Worm (Caenorhabditis elegans) whole organism, young adult: ENCODE results near the gene F01F1.2.

ENCODE experiments used
- Y67H2A.10 ChIP-seq: fragments of 200-800 bp; sonication (Bioruptor generic); conservative IDR thresholded peaks from 2 replicates; pipeline ENCODE4 v1.3.6; 2022; ENCODE audit warnings: missing genetic modification reagents, missing genetic modification characterization, missing compliant biosample characterization
- attf-3 ChIP-seq: fragments of 200-800 bp; sonication (Bioruptor generic); conservative IDR thresholded peaks from 2 replicates; pipeline ENCODE4 v1.3.6; 2022; ENCODE audit warnings: missing genetic modification reagents, missing genetic modification characterization, missing compliant biosample characterization
- hmg-1.2 ChIP-seq: fragments of 200-800 bp; sonication (Bioruptor generic); IDR thresholded peaks from 2 replicates; pipeline ENCODE4 v1.3.6; 2022; ENCODE audit warnings: missing genetic modification reagents, missing genetic modification characterization, missing compliant biosample characterization
- lin-35 ChIP-seq, 3 experiments: fragments of 150-350 bp in 2 of 3; sonication (generic microtip) in 1 of 3; optimal IDR thresholded peaks; 2 replicates each; lab custom pipeline; 2014 to 2018; ENCODE audit warnings: missing biosample characterization in 3 of 3, missing genetic modification characterization in 3 of 3, missing genetic modification reagents in 3 of 3

DNA sequence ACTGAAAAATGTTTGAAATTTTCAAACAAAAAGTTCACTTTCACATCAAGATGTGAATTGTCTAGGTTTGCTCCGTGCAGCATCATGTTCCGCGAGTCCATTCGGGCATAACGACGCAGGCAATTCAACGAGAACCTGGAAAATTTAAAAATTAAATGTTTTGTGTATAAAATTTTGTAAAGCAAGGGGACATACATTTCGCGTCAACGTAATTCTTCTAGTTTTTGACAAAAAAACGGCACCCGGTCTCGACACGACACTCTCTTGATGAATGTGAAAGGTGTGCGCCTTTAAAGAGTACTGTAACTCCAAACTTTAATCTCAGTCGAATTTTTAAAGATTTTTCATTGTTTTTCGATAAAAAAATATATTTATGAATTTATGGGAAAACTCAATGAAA is 44.3 kb upstream of the F01F1.2 start, which contains the start of gene R12B2.6:
- TF ChIP-seq hmg-1.2 (GFP tag; lab: Robert Waterston, UW) (no peak), attf-3 (GFP tag; lab: Robert Waterston, UW) (no peak), Y67H2A.10 (GFP tag; lab: Robert Waterston, UW) (no peak), lin-35 (GFP tag; optimal IDR thresholded peaks at IDR 0.05; lab: Kevin White, UChicago) (no peak)
